Worm (Caenorhabditis elegans) whole organism, L4/young adult: Measurements from ENCODE around the gene glb-16.

ENCODE experiments used
- W03F9.2 ChIP-seq: fragments of 150-350 bp; optimal IDR thresholded peaks from 2 replicates; lab custom pipeline; 2014; ENCODE audit warnings: missing biosample characterization, missing genetic modification characterization
- dao-5 ChIP-seq: sonication (generic microtip); optimal IDR thresholded peaks from 2 replicates; lab custom pipeline; 2016; ENCODE audit warnings: missing genotype, missing genetic modification characterization, moderate library complexity, missing compliant biosample characterization
- him-1 ChIP-seq: sonication (generic microtip); optimal IDR thresholded peaks from 2 replicates; lab custom pipeline; 2016; ENCODE audit warnings: missing genotype, missing genetic modification reagents, missing genetic modification characterization, missing compliant biosample characterization

DNA sequence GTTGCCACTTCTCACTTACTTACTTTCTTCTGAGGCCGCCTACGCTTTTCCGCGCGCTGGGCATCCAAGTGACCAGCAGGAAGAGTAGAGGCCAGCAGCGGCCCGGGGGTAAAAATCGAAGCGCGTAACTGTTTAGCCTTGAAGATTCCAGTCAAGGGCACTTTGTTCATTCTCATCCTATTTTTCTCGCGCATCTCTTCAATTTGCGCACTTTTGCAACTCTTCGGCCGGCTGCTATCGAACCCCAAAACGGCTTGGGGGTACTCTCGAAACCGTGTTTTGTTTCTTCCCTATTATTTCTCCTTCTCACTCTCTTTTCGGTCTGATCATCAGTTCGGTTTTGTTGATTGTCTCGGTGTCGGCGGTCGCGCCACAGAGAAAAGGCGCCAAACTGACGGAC lies 46.7 kb upstream of the glb-16 start:
- TF ChIP-seq him-1 (tag; lab: Kevin White, UChicago) (no peak), W03F9.2 (tag; lab: Kevin White, UChicago) (no peak), dao-5 (tag; lab: Kevin White, UChicago) (no peak)
